Fruit fly (Drosophila melanogaster): Measurements from ENCODE around the gene CG7889.
A peak's percentile ranks its signal among the peaks of the same experiment; 100 is the strongest.

CG7889 gene

DNA sequence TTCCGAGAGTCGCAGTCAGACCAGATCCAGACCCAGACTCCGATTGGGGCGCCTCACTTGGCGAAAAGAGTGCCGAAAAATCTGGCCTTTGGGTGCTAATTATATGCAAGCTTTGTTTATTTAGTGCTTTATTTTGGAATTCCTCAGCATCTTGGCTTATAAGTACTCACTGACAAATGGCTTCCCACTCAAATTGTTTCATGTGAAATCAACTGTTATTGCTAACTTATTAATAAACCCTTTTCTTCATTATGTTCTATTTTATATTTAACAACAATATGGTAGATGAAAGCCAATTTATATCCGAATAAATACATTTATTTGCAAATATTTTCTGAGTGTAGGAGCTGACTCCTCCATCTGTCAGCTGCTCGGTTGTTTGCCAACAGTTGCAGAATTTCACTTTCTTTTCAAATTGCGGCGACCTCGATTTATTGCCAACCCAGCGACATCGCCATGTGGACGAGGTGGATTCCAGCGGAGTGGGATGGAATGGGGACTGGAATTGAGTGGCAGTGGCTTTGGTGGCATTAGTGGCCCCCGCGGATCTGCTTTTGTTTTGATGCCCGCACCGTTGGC lies 13.5 kb upstream of the CG7889 start:
- peak; percentile 42 for TF ChIP-seq woc (GFP tag; optimal IDR thresholded peaks at IDR 0.05)
- TF ChIP-seq br (GFP tag; optimal IDR thresholded peaks at IDR 0.05): peak; percentile 38
- TF ChIP-seq HLH106 (tag; optimal IDR thresholded peaks at IDR 0.05): peak; percentile 61
- peak; percentile 66 for TF ChIP-seq fru (GFP tag; optimal IDR thresholded peaks at IDR 0.05)
- no peak for TF ChIP-seq GATAd (GFP tag; optimal IDR thresholded peaks at IDR 0.05)
- TF ChIP-seq h (GFP tag; optimal IDR thresholded peaks at IDR 0.05): peak; percentile 54
- peak; percentile 27 for TF ChIP-seq ey (GFP tag; optimal IDR thresholded peaks at IDR 0.05)
- TF ChIP-seq foxo (GFP tag; optimal IDR thresholded peaks at IDR 0.05): peak in 1 of 2 experiments; percentile 55
- peak; percentile 40 for TF ChIP-seq dmrt93B (GFP tag; optimal IDR thresholded peaks at IDR 0.05)
- TF ChIP-seq Myc (optimal IDR thresholded peaks at IDR 0.05): no peak
- no peak for TF ChIP-seq Hr78 (GFP tag; optimal IDR thresholded peaks at IDR 0.05)
- TF ChIP-seq Dif (GFP tag; optimal IDR thresholded peaks at IDR 0.05; ENCODE audit: partially characterized antibody): no peak
- TF ChIP-seq rgr (GFP tag; optimal IDR thresholded peaks at IDR 0.05): peak; percentile 33
- peak; percentile 21 for TF ChIP-seq OdsH (GFP tag; optimal IDR thresholded peaks at IDR 0.05)
- peak; percentile 42 for TF ChIP-seq Vsx2 (GFP tag; optimal IDR thresholded peaks at IDR 0.05; ENCODE audit: partially characterized antibody)
- TF ChIP-seq dsf (GFP tag; optimal IDR thresholded peaks at IDR 0.05; ENCODE audit: borderline replicate concordance): no peak
- no peak for TF ChIP-seq sage (GFP tag; optimal IDR thresholded peaks at IDR 0.05)
- TF ChIP-seq psq (GFP tag; optimal IDR thresholded peaks at IDR 0.05): peak; percentile 25

DNA sequence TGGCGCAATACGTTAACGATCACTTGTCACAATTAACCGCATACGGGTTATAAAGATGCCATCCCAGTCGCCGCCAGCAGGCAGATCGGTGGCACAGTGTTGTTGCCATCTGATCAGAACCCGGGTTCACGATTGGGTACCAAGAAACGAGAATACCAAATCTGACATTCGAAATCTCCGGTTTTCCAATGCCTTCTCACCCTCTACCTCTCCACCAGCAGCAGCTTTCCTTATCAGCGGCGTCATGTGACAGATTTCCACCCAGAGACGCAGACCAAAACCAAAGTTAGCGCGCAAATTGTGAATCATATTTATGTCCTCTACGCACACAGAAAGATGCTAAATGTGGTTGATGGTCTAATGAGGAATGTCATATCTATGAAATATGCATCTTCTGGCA lies 4.8 kb upstream of the CG7889 start:
- TF ChIP-seq foxo (GFP tag; optimal IDR thresholded peaks at IDR 0.05) (no peak), sage (GFP tag; optimal IDR thresholded peaks at IDR 0.05) (no peak), dsf (GFP tag; optimal IDR thresholded peaks at IDR 0.05; ENCODE audit: borderline replicate concordance) (no peak)

DNA sequence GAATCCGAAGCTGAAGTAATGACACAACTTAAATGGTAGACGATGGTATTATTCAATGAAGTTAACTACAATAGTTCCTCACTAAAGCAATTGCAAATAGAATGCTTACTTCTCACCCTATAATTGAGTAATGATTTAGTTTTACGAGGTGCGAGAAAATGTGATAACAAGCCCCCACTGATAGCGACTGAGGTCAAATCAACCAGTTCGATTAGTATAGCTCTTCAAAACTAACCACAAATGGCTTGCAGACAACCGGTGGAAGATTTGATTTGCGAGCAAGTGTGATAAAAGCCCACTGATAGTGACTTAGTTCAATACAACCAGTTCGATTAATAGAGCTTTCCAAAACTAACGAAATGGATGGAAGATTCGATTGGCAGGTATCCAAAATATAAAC lies 4.1 kb upstream of the CG7889 start:
- no peak for TF ChIP-seq Myc (optimal IDR thresholded peaks at IDR 0.05)
- no peak for TF ChIP-seq OdsH (GFP tag; optimal IDR thresholded peaks at IDR 0.05)
- no peak for TF ChIP-seq br (GFP tag; optimal IDR thresholded peaks at IDR 0.05)
- no peak for TF ChIP-seq Vsx2 (GFP tag; optimal IDR thresholded peaks at IDR 0.05; ENCODE audit: partially characterized antibody)
- no peak for TF ChIP-seq ey (GFP tag; optimal IDR thresholded peaks at IDR 0.05)
- no peak for TF ChIP-seq CG9705 (GFP tag; optimal IDR thresholded peaks at IDR 0.05)
- TF ChIP-seq Dif (GFP tag; optimal IDR thresholded peaks at IDR 0.05; ENCODE audit: partially characterized antibody): no peak
- TF ChIP-seq Hr78 (GFP tag; optimal IDR thresholded peaks at IDR 0.05): no peak
- TF ChIP-seq brk (GFP tag; optimal IDR thresholded peaks at IDR 0.05): no peak

DNA sequence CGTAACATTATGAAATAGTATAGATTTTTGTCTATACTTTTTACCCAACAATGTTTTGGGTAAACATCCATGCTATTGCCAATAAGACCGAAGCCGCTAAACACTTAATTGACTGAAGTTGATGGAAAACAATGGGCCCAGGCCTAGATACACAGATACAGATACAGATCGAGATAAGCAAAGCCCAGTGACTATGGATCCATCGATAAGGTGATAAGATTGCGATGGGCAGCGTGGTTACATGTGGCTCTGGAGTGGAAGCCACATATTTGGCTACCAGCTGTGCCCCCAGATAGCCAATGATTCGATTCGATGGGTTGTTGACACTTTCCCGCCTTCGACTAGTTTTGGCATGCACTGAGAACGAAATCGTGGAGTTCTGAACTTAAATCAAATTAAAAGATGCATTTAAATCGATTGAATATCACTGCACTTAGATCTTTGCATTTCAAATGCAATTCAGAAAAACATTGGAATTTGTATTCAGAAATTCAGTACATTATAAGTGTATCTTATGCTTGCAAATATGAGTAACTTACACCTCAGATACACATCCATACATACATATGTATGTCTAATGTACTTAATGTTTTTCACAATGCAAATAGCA lies 3.1 kb upstream of the CG7889 start:
- TF ChIP-seq Dfd (GFP tag; optimal IDR thresholded peaks at IDR 0.05) (no peak), lola (GFP tag; optimal IDR thresholded peaks at IDR 0.05) (no peak), rgr (GFP tag; optimal IDR thresholded peaks at IDR 0.05) (no peak), Vsx2 (GFP tag; optimal IDR thresholded peaks at IDR 0.05; ENCODE audit: partially characterized antibody) (no peak), foxo (GFP tag; optimal IDR thresholded peaks at IDR 0.05) (no peak), woc (GFP tag; optimal IDR thresholded peaks at IDR 0.05) (no peak), CrebA (GFP tag; optimal IDR thresholded peaks at IDR 0.05; ENCODE audit: borderline replicate concordance) (no peak)

DNA sequence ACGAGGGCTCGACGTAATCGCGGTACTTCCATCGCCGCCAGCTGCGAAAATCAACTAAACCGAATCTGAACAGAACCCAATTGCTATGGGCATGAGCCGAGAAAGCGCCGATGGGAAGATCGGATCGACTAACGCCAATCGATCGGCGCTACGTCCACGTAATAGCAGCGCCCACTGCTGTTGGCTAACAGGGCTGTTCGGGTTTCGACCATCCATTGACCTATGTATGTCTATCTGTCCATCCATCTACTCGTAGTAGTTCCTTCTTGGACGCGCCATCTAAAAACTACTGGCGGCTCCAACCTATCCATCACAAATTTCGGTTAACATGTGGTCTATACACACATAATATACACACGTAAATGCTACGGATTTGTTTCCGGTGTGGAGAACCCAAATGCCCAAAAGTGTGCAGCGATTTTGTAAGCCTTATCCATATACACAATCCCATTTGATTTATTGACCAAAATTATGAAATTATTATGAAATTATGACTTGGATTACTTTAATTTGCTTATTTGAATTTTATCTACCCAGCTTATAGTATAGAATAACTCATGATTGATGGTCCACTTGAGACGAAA lies 1.5 kb upstream of the CG7889 start, which contains the start of gene CG14196:
Gene CG14196 (minus strand): TSS at position 51 of the 584 bp plus-strand sequence.
- no peak for TF ChIP-seq fru (GFP tag; optimal IDR thresholded peaks at IDR 0.05)
- peak in 1 of 2 experiments; percentile 1 for TF ChIP-seq foxo (GFP tag; optimal IDR thresholded peaks at IDR 0.05)
- no peak for TF ChIP-seq dsf (GFP tag; optimal IDR thresholded peaks at IDR 0.05; ENCODE audit: borderline replicate concordance)
- no peak for TF ChIP-seq lola (GFP tag; optimal IDR thresholded peaks at IDR 0.05)
- no peak for TF ChIP-seq ey (GFP tag; optimal IDR thresholded peaks at IDR 0.05)
- TF ChIP-seq Jra (GFP tag; optimal IDR thresholded peaks at IDR 0.05): no peak
- no peak for TF ChIP-seq CrebA (GFP tag; optimal IDR thresholded peaks at IDR 0.05; ENCODE audit: borderline replicate concordance)
- no peak for TF ChIP-seq HLH106 (tag; optimal IDR thresholded peaks at IDR 0.05)
